Worm (Caenorhabditis elegans): ENCODE results near the gene idpa-3.

The idpa-3 gene

DNA sequence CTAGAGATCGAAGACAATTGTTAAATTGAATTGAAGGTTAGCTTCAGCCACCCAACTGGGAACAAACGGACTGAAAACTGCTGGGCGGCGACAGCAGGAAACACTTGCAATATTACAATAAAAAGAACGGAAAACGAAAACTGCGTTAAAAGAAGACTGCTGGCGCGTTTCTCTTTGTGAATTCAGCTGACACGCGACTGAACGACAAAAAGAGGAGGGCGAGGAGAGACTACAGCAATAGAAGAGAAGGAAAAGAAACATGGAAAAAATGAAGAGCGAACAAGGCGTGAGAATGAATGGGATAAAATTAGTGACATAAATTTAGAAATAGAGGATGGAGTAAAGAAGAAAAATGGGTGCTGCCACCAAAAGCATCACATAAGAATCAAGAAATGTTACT, 41.4 kb downstream of the idpa-3 start (continued):
- TF ChIP-seq sma-9 (GFP tag; optimal IDR thresholded peaks at IDR 0.05): peak; percentile 96
- TF ChIP-seq sma-9 (tag; optimal IDR thresholded peaks at IDR 0.05): no peak

DNA sequence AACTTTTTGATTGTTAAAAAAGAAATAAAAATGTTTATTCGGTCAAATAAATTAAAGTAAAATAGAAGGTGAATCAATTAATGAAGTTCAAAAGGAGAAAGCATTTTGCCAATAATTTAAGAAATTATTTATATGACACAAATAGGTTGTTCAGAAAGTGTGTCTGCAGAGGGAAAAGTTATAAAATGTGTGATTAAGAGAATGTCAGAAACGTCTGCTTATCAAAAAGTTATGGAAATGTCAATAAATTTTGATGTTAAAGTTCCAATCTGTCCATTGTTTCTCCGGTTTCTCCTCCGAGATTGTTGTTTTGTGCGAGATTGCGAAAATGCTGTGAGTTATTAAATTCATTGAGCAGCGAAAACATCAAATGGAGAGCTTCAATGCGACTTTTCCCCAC, 43.4 kb downstream of the idpa-3 start, which contains the start of gene rme-4:
Gene rme-4, minus strand, starts transcription at position 168 of the 400 bp plus-strand sequence.
- TF ChIP-seq unc-62 (GFP tag; optimal IDR thresholded peaks at IDR 0.05) (no peak), fos-1 (tag; optimal IDR thresholded peaks at IDR 0.05) (peak; percentile 45)

DNA sequence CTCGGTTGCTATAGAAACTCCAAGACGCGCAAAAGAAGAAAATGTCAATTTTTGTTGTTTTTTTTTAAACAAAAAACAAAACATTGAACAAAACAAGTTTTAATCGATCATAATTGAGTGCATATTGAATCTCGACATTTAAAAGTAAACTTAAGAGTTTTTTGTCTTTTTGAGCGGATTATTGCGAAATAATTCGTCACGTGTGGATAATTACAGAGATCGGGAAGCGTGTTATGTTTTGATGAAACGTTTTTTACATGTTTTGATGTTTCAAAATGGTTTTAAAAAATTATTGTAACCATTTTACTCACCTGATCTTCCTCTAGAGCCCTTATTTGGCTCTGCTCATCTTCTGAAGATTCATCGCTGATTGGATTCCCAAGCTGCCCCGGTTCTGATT, 49.8 kb downstream of the idpa-3 start:
- TF ChIP-seq lsy-2 (tag; optimal IDR thresholded peaks at IDR 0.05) (no peak), C34F6.9 (tag; optimal IDR thresholded peaks at IDR 0.05) (peak; percentile 18), sma-9 (GFP tag; optimal IDR thresholded peaks at IDR 0.05) (peak; percentile 13), sma-9 (tag; optimal IDR thresholded peaks at IDR 0.05) (no peak), unc-39 (tag; optimal IDR thresholded peaks at IDR 0.05) (no peak)

DNA sequence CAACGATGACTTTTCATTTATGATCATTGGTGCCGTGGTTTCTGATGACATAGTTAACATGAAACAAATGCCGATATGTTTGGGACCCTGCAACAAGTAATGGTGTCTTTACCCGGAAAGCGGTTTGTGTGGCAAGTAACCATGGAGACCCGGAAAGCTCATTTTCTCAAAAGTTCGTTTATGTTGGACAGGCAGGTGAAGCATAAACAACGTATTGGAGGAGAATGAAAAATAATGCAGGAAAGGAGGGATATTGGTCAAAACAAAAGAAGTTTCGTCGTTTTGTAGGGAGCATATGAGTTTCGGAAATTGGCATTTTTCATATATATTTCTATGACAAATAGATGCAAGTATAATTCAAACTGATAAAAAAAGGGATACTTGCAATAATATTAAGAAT, 50.2 kb downstream of the idpa-3 start, which contains the start of gene dyf-6:
Gene dyf-6, minus strand, starts transcription at position 101 of the 400 bp plus-strand sequence.
- TF ChIP-seq mab-5 (tag; optimal IDR thresholded peaks at IDR 0.05): no peak
- TF ChIP-seq lin-13 (GFP tag; optimal IDR thresholded peaks at IDR 0.05): no peak
- no peak for TF ChIP-seq ceh-82 (tag; optimal IDR thresholded peaks at IDR 0.05)
- TF ChIP-seq ZK546.5 (tag; optimal IDR thresholded peaks at IDR 0.05): no peak
- no peak for TF ChIP-seq crh-2 (tag; optimal IDR thresholded peaks at IDR 0.05)
- no peak for TF ChIP-seq Y55F3AM.14 (GFP tag; optimal IDR thresholded peaks at IDR 0.05)
- TF ChIP-seq dmd-4 (tag; optimal IDR thresholded peaks at IDR 0.05): no peak
- no peak for TF ChIP-seq ceh-16 (tag; optimal IDR thresholded peaks at IDR 0.05)
- TF ChIP-seq nhr-237 (tag; optimal IDR thresholded peaks at IDR 0.05): no peak
- no peak for TF ChIP-seq nhr-129 (tag; optimal IDR thresholded peaks at IDR 0.05)

Data from whole organism, L2 larva.